Worm (Caenorhabditis elegans): ENCODE measurements around the gene daf-28.

Gene daf-28

ce11 chrV:19801033-19801432 is 13.9 kb upstream of the daf-28 start, which contains the start of gene Y116F11B.2:
TSS of gene Y116F11B.2 (minus strand) at chrV:19801133.
- no peak for TF ChIP-seq pat-9 (tag; optimal IDR thresholded peaks at IDR 0.05)
- no peak for TF ChIP-seq unc-55 (GFP tag; optimal IDR thresholded peaks at IDR 0.05)
- TF ChIP-seq hlh-15 (tag; optimal IDR thresholded peaks at IDR 0.05) = no peak
- TF ChIP-seq nhr-232 (tag; optimal IDR thresholded peaks at IDR 0.05) = no peak
- TF ChIP-seq sdc-2 (tag; optimal IDR thresholded peaks at IDR 0.05) = no peak
- TF ChIP-seq ceh-2 (tag; optimal IDR thresholded peaks at IDR 0.05) = no peak
- TF ChIP-seq pag-3 (tag; optimal IDR thresholded peaks at IDR 0.05; ENCODE audit: borderline replicate concordance) = no peak
- TF ChIP-seq F13H6.1 (tag; optimal IDR thresholded peaks at IDR 0.05) = no peak
- no peak for TF ChIP-seq dmd-4 (tag; optimal IDR thresholded peaks at IDR 0.05; ENCODE audit: borderline replicate concordance)
- TF ChIP-seq lim-6 (tag; optimal IDR thresholded peaks at IDR 0.05) = no peak

ce11 chrV:19802797-19803196 is 12.1 kb upstream of the daf-28 start:
- TF ChIP-seq ahr-1 (tag; optimal IDR thresholded peaks at IDR 0.05) (no peak), K09A11.1 (tag; optimal IDR thresholded peaks at IDR 0.05; ENCODE audit: insufficient read depth) (no peak), ama-1 (optimal IDR thresholded peaks at IDR 0.05) (no peak), pha-4 (tag; optimal IDR thresholded peaks at IDR 0.05) (no peak), ceh-9 (tag; optimal IDR thresholded peaks at IDR 0.05) (no peak), nhr-11 (tag; optimal IDR thresholded peaks at IDR 0.05) (no peak), rnt-1 (tag; optimal IDR thresholded peaks at IDR 0.05) (no peak), lim-6 (tag; optimal IDR thresholded peaks at IDR 0.05) (no peak), Y22D7AL.16 (tag; optimal IDR thresholded peaks at IDR 0.05) (no peak), ceh-18 (tag; optimal IDR thresholded peaks at IDR 0.05) (no peak), pax-1 (tag; optimal IDR thresholded peaks at IDR 0.05) (no peak), ceh-48 (tag; optimal IDR thresholded peaks at IDR 0.05) (no peak), mec-3 (tag; optimal IDR thresholded peaks at IDR 0.05; ENCODE audit: borderline replicate concordance) (no peak)

ce11 chrV:19805548-19805947 is 9.4 kb upstream of the daf-28 start:
- TF ChIP-seq unc-42 (tag; optimal IDR thresholded peaks at IDR 0.05) (no peak), ahr-1 (tag; optimal IDR thresholded peaks at IDR 0.05) (no peak), madf-2 (tag; optimal IDR thresholded peaks at IDR 0.05) (no peak), pqm-1 (tag; optimal IDR thresholded peaks at IDR 0.05) (no peak)

DNA sequence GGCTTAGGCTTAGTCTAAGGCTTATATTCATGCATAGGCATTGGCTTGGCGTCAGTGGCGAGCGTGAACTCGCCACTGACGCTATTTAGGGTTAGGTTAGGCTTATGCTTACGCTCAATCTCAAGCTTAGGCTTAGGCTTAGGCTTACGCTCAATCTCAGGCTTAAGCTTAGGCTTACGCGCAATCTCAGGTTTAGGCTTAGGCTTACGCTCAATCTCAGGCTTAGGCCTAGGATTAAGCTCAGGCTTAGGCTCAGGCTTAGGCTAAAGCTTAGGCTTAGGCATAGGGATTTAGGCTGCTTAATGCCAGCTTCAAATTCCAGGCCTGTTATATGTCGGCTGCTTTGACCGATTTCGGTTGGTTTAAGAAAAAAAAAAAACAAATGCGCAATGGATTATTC is 5.2 kb downstream of the daf-28 start:
- no peak for TF ChIP-seq fkh-6 (tag; optimal IDR thresholded peaks at IDR 0.05)
- TF ChIP-seq ama-1 (optimal IDR thresholded peaks at IDR 0.05) = no peak
- TF ChIP-seq ceh-19 (GFP tag; optimal IDR thresholded peaks at IDR 0.05) = no peak
- peak; percentile 91 for TF ChIP-seq dve-1 (tag; optimal IDR thresholded peaks at IDR 0.05)
- TF ChIP-seq ets-4 (tag; optimal IDR thresholded peaks at IDR 0.05) = no peak
- TF ChIP-seq hlh-30 (tag; optimal IDR thresholded peaks at IDR 0.05; ENCODE audit: insufficient read depth) = no peak

ce11 chrV:19822093-19822492 is 7.2 kb downstream of the daf-28 start, which contains the start of gene Y116F11B.17:
TSS of gene Y116F11B.17 (minus strand) at chrV:19822193.
- TF ChIP-seq dve-1 (tag; optimal IDR thresholded peaks at IDR 0.05) = no peak
- TF ChIP-seq Y22D7AL.16 (tag; optimal IDR thresholded peaks at IDR 0.05) = no peak
- no peak for TF ChIP-seq che-1 (tag; optimal IDR thresholded peaks at IDR 0.05)
- TF ChIP-seq ama-1 (optimal IDR thresholded peaks at IDR 0.05) = no peak
- no peak for TF ChIP-seq tbx-2 (tag; optimal IDR thresholded peaks at IDR 0.05)
- no peak for TF ChIP-seq ceh-2 (tag; optimal IDR thresholded peaks at IDR 0.05)
- TF ChIP-seq C38D4.7 (GFP tag; optimal IDR thresholded peaks at IDR 0.05) = no peak
- no peak for TF ChIP-seq lim-6 (tag; optimal IDR thresholded peaks at IDR 0.05)
- TF ChIP-seq ceh-24 (tag; optimal IDR thresholded peaks at IDR 0.05) = no peak
- no peak for TF ChIP-seq K09A11.1 (tag; optimal IDR thresholded peaks at IDR 0.05; ENCODE audit: insufficient read depth)
- no peak for TF ChIP-seq unc-86 (tag; optimal IDR thresholded peaks at IDR 0.05)
